Worm (Caenorhabditis elegans): Measurements from ENCODE around the gene F59F3.6.

DNA sequence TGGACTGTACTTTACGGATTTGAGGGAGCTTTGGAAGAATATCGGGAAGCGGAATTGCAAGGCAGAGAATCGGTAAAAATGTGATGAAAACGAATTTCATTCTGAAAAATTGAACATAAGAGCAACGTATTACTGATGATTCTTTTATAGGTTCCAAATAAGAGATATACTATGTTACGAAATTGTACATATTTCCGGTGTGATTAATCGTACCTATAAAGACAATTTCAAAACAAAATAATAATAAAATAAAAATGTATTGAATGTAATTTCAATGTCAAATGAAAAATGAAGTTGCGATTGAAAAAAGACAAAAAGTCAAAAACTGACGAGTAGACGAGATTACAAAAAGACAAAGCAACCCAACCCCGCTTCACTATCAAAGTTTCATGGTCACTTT, 9.9 kb upstream of the F59F3.6 start, which contains the start of gene ttr-31:
- TF ChIP-seq ama-1 (optimal IDR thresholded peaks at IDR 0.05), result no peak
- no peak for TF ChIP-seq nhr-76 (tag; optimal IDR thresholded peaks at IDR 0.05)
- no peak for TF ChIP-seq lin-39 (tag; optimal IDR thresholded peaks at IDR 0.05)

All from whole organism, L3 larva.